Fruit fly (Drosophila melanogaster) whole organism, embryonic: ENCODE results near the gene CG32298.

Source experiments
- Abd-B ChIP-seq: fragments of 200-800 bp; sonication (Bioruptor generic); optimal IDR thresholded peaks from 2 replicates; lab custom pipeline; 2018; ENCODE audit warnings: missing biosample characterization, mild to moderate bottlenecking, missing genetic modification characterization, moderate library complexity
- CG11560 ChIP-seq: fragments of 200-800 bp; sonication (Bioruptor generic); IDR thresholded peaks from 3 replicates; pipeline ENCODE4 v1.3.6; 2022; ENCODE audit warnings: missing biosample characterization, missing genetic modification characterization
- CG11695 ChIP-seq: fragments of 200-800 bp; sonication (Bioruptor generic); IDR thresholded peaks from 3 replicates; pipeline ENCODE4 v1.3.6; 2022; ENCODE audit warnings: missing biosample characterization, missing genetic modification characterization
- CG11723 ChIP-seq: fragments of 200-800 bp; sonication (Bioruptor generic); optimal IDR thresholded peaks from 2 replicates; lab custom pipeline; 2017; ENCODE audit warnings: missing biosample characterization, mild to moderate bottlenecking, missing genetic modification characterization
- CG1233 ChIP-seq: fragments of 200-800 bp; sonication (Bioruptor generic); optimal IDR thresholded peaks from 4 replicates; lab custom pipeline; 2018; ENCODE audit warnings: missing biosample characterization, mild to moderate bottlenecking, missing genetic modification characterization
- CG13296 ChIP-seq: fragments of 200-800 bp; sonication (Bioruptor generic); optimal IDR thresholded peaks from 3 replicates; lab custom pipeline; 2018; ENCODE audit warnings: missing biosample characterization, mild to moderate bottlenecking, missing genetic modification characterization
- CG1647 ChIP-seq: fragments of 200-800 bp; sonication (Bioruptor generic); optimal IDR thresholded peaks from 3 replicates; lab custom pipeline; 2016; ENCODE audit warnings: missing biosample characterization, missing genetic modification characterization
- CG1792 ChIP-seq: fragments of 200-800 bp; sonication (Bioruptor generic); optimal IDR thresholded peaks from 2 replicates; lab custom pipeline; 2016; ENCODE audit warnings: missing biosample characterization, missing genetic modification characterization
- CG18011 ChIP-seq: fragments of 200-800 bp; sonication (Bioruptor generic); optimal IDR thresholded peaks from 2 replicates; lab custom pipeline; 2017; ENCODE audit warnings: missing biosample characterization, missing genetic modification characterization, mild to moderate bottlenecking, moderate library complexity, missing genotype
- CG3163 ChIP-seq: fragments of 200-800 bp; sonication (Bioruptor generic); optimal IDR thresholded peaks from 3 replicates; lab custom pipeline; 2016; ENCODE audit warnings: missing biosample characterization, missing genetic modification characterization
- CG32532 ChIP-seq: fragments of 200-800 bp; sonication (Bioruptor generic); IDR thresholded peaks from 2 replicates; pipeline ENCODE4 v1.3.6; 2022; ENCODE audit warnings: missing biosample characterization, missing genetic modification characterization
- CG3281 ChIP-seq: fragments of 200-800 bp; sonication (Bioruptor generic); optimal IDR thresholded peaks from 3 replicates; lab custom pipeline; 2017; ENCODE audit warnings: missing biosample characterization, mild to moderate bottlenecking, missing genetic modification characterization
- CG34376 ChIP-seq: fragments of 200-800 bp; sonication (Bioruptor generic); optimal IDR thresholded peaks from 2 replicates; lab custom pipeline; 2018; ENCODE audit warnings: missing biosample characterization, mild to moderate bottlenecking, missing genetic modification characterization
- CG4360 ChIP-seq: fragments of 200-800 bp; sonication (Bioruptor generic); IDR thresholded peaks from 2 replicates; pipeline ENCODE4 v1.3.6; 2022; ENCODE audit warnings: missing biosample characterization, missing genetic modification characterization
- CG43689 ChIP-seq: fragments of 200-800 bp; sonication (Bioruptor generic); IDR thresholded peaks from 2 replicates; pipeline ENCODE4 v1.3.6; 2022; ENCODE audit warnings: missing biosample characterization, missing genetic modification characterization
- CG4617 ChIP-seq: fragments of 200-800 bp; sonication (Bioruptor generic); optimal IDR thresholded peaks from 3 replicates; lab custom pipeline; 2016; ENCODE audit warnings: missing biosample characterization, missing genetic modification characterization, borderline replicate concordance
- CG5245 ChIP-seq: fragments of 200-800 bp; sonication (Bioruptor generic); optimal IDR thresholded peaks from 3 replicates; lab custom pipeline; 2016; ENCODE audit warnings: missing biosample characterization, missing genetic modification characterization
- CG9932 ChIP-seq: fragments of 200-800 bp; sonication (Bioruptor generic); IDR thresholded peaks from 2 replicates; pipeline ENCODE4 v1.3.6; 2022; ENCODE audit warnings: missing biosample characterization, missing genetic modification characterization
- CrebB ChIP-seq: fragments of 200-800 bp; sonication (Bioruptor generic); optimal IDR thresholded peaks from 3 replicates; lab custom pipeline; 2018; ENCODE audit warnings: missing biosample characterization, mild to moderate bottlenecking, missing genetic modification characterization
- Dbx ChIP-seq: fragments of 200-800 bp; sonication (Bioruptor generic); IDR thresholded peaks from 3 replicates; pipeline ENCODE4 v1.3.6; 2022; ENCODE audit warnings: missing biosample characterization, missing genetic modification characterization
- Deaf1 ChIP-seq: fragments of 200-800 bp; optimal IDR thresholded peaks from 3 replicates; lab custom pipeline; 2019; ENCODE audit warnings: missing biosample characterization, mild to moderate bottlenecking, missing genetic modification characterization, moderate library complexity
- Doc2 ChIP-seq: fragments of 200-800 bp; sonication (Bioruptor generic); IDR thresholded peaks from 2 replicates; pipeline ENCODE4 v1.3.6; 2022; ENCODE audit warnings: missing biosample characterization, missing genetic modification characterization
- Gsc ChIP-seq: fragments of 200-800 bp; sonication (Bioruptor generic); IDR thresholded peaks from 2 replicates; pipeline ENCODE4 v1.3.6; 2022; ENCODE audit warnings: missing biosample characterization, missing genetic modification characterization
- Gug ChIP-seq: fragments of 200-800 bp; sonication (Bioruptor generic); IDR thresholded peaks from 4 replicates; pipeline ENCODE4 v1.3.6; 2022; ENCODE audit warnings: missing biosample characterization, missing genetic modification characterization
- HHEX ChIP-seq: fragments of 200-800 bp; sonication (Bioruptor generic); optimal IDR thresholded peaks from 3 replicates; lab custom pipeline; 2017; ENCODE audit warnings: missing biosample characterization, mild to moderate bottlenecking, missing genetic modification characterization, missing genetic modification reagents
- HLHmδ ChIP-seq: fragments of 200-800 bp; sonication (Bioruptor generic); optimal IDR thresholded peaks from 2 replicates; lab custom pipeline; 2018; ENCODE audit warnings: missing biosample characterization, mild to moderate bottlenecking, missing genetic modification characterization, moderate library complexity
- Hr39 ChIP-seq: fragments of >200 bp; optimal IDR thresholded peaks from 2 replicates; lab custom pipeline; 2017
- Hr51 ChIP-seq, 2 experiments: fragments of 200-800 bp; sonication (Bioruptor generic); optimal IDR thresholded peaks; 2 replicates in 1 of 2; 3 replicates in 1 of 2; lab custom pipeline; 2016 to 2018; ENCODE audit warnings: missing biosample characterization in 2 of 2, missing genetic modification characterization in 2 of 2, mild to moderate bottlenecking in 1 of 2, moderate library complexity in 1 of 2
- Lhr ChIP-seq: fragments of 200-800 bp; sonication (Bioruptor generic); optimal IDR thresholded peaks from 3 replicates; lab custom pipeline; 2017; ENCODE audit warnings: mild to moderate bottlenecking, missing biosample characterization, missing genetic modification reagents, missing genetic modification characterization
- MESR4 ChIP-seq: fragments of 200-800 bp; sonication (Bioruptor generic); optimal IDR thresholded peaks from 2 replicates; lab custom pipeline; 2018; ENCODE audit warnings: missing biosample characterization, mild to moderate bottlenecking, missing genetic modification characterization, moderate library complexity
- Meics ChIP-seq: fragments of 200-800 bp; sonication (Bioruptor generic); optimal IDR thresholded peaks from 2 replicates; lab custom pipeline; 2017; ENCODE audit warnings: missing biosample characterization, mild to moderate bottlenecking, missing genetic modification characterization
- Mes4 ChIP-seq: fragments of 200-800 bp; sonication (Bioruptor generic); optimal IDR thresholded peaks from 2 replicates; lab custom pipeline; 2016; ENCODE audit warnings: missing biosample characterization, missing genetic modification characterization
- Myb ChIP-seq: fragments of 200-800 bp; sonication (Bioruptor generic); optimal IDR thresholded peaks from 2 replicates; lab custom pipeline; 2016; ENCODE audit warnings: missing biosample characterization, missing genetic modification characterization
- Opbp ChIP-seq: fragments of 200-800 bp; sonication (Bioruptor generic); IDR thresholded peaks from 3 replicates; pipeline ENCODE4 v1.3.6; 2022; ENCODE audit warnings: missing biosample characterization, missing genetic modification characterization; ENCODE audit not compliant: partially characterized antibody
- Rfx ChIP-seq: fragments of 200-800 bp; sonication (Bioruptor generic); IDR thresholded peaks from 2 replicates; pipeline ENCODE4 v1.3.6; 2022; ENCODE audit warnings: missing biosample characterization, missing genetic modification characterization
- Taf1 ChIP-seq: fragments of 200-800 bp; sonication (Bioruptor generic); IDR thresholded peaks from 2 replicates; pipeline ENCODE4 v1.3.6; 2022; ENCODE audit warnings: missing biosample characterization, missing genetic modification characterization
- Xbp1 ChIP-seq: fragments of 200-800 bp; sonication (Bioruptor generic); optimal IDR thresholded peaks from 3 replicates; lab custom pipeline; 2016; ENCODE audit warnings: missing biosample characterization, mild to moderate bottlenecking, missing genetic modification characterization
- amos ChIP-seq: fragments of 200-800 bp; sonication (Bioruptor generic); IDR thresholded peaks from 2 replicates; pipeline ENCODE4 v1.3.6; 2022; ENCODE audit warnings: missing biosample characterization, missing genetic modification characterization; ENCODE audit not compliant: partially characterized antibody
- bsh ChIP-seq, 2 experiments: fragments of 200-800 bp; sonication (Bioruptor generic); optimal IDR thresholded peaks; 2 replicates each; lab custom pipeline; 2017 to 2018; ENCODE audit warnings: mild to moderate bottlenecking in 2 of 2, missing biosample characterization in 2 of 2, missing genetic modification characterization in 2 of 2, moderate library complexity in 1 of 2
- caup ChIP-seq: fragments of 200-800 bp; sonication (Bioruptor generic); optimal IDR thresholded peaks from 3 replicates; lab custom pipeline; 2017; ENCODE audit warnings: missing biosample characterization, mild to moderate bottlenecking, missing genetic modification characterization, moderate library complexity; ENCODE audit not compliant: severe bottlenecking
- lmd ChIP-seq: fragments of 200-800 bp; sonication (Bioruptor generic); IDR thresholded peaks from 2 replicates; pipeline ENCODE4 v1.3.6; 2022; ENCODE audit warnings: missing biosample characterization, missing genetic modification characterization
- lola ChIP-seq, 3 experiments: fragments of >200 bp in 2 of 3; fragments of 200-800 bp in 1 of 3; sonication (Bioruptor generic) in 1 of 3; optimal IDR thresholded peaks; 2 replicates each; lab custom pipeline; 2017 to 2019; ENCODE audit warnings: missing biosample characterization in 3 of 3, missing genetic modification characterization in 3 of 3, mild to moderate bottlenecking in 1 of 3, moderate library complexity in 1 of 3
- mirr ChIP-seq: fragments of 200-800 bp; sonication (Bioruptor generic); optimal IDR thresholded peaks from 3 replicates; lab custom pipeline; 2018; ENCODE audit warnings: missing biosample characterization, mild to moderate bottlenecking, missing genetic modification characterization
- onecut ChIP-seq: fragments of 200-800 bp; sonication (Bioruptor generic); IDR thresholded peaks from 2 replicates; pipeline ENCODE4 v1.3.6; 2022; ENCODE audit warnings: missing biosample characterization, missing genetic modification characterization
- peb ChIP-seq: fragments of 200-800 bp; sonication (Bioruptor generic); IDR thresholded peaks from 2 replicates; pipeline ENCODE4 v1.3.6; 2022; ENCODE audit warnings: missing biosample characterization, missing genetic modification characterization
- sna ChIP-seq: fragments of 200-800 bp; sonication (Bioruptor generic); IDR thresholded peaks from 2 replicates; pipeline ENCODE4 v1.3.6; 2022; ENCODE audit warnings: missing biosample characterization, missing genetic modification characterization; ENCODE audit not compliant: partially characterized antibody
- sqz ChIP-seq: fragments of 200-800 bp; sonication (Bioruptor generic); optimal IDR thresholded peaks from 3 replicates; lab custom pipeline; 2018; ENCODE audit warnings: missing biosample characterization, mild to moderate bottlenecking, missing genetic modification characterization
- tup ChIP-seq: fragments of 200-800 bp; sonication (Bioruptor generic); optimal IDR thresholded peaks from 2 replicates; lab custom pipeline; 2016; ENCODE audit warnings: missing biosample characterization, mild to moderate bottlenecking, missing genetic modification characterization, moderate library complexity
- tx ChIP-seq: fragments of 200-800 bp; sonication (Bioruptor generic); optimal IDR thresholded peaks from 2 replicates; lab custom pipeline; 2016; ENCODE audit warnings: missing biosample characterization, missing genetic modification characterization
- vfl ChIP-seq: fragments of 200-800 bp; sonication (Bioruptor generic); optimal IDR thresholded peaks from 2 replicates; lab custom pipeline; 2016; ENCODE audit warnings: missing biosample characterization, missing genetic modification characterization

Gene CG32298

dm6 chr3L:2418769-2419168 lies 28.0 kb upstream of the CG32298 start (continued):
- peak; percentile 50 for TF ChIP-seq Mes4 (GFP tag; lab: Kevin White, UChicago)
- TF ChIP-seq CG3281 = peak; percentile 90
- peak; percentile 83 for TF ChIP-seq Gug (GFP tag; lab: Robert Waterston, UW)
- TF ChIP-seq Taf1 (GFP tag; lab: Robert Waterston, UW) = peak; percentile 40
- peak; percentile 69 for TF ChIP-seq CG43689 (GFP tag; lab: Robert Waterston, UW)
- peak; percentile 23 for TF ChIP-seq tup (GFP tag; lab: Kevin White, UChicago)
- TF ChIP-seq Rfx (GFP tag; lab: Robert Waterston, UW) = peak; percentile 89
- peak; percentile 52 for TF ChIP-seq CG34376
- TF ChIP-seq CG18011 (GFP tag; lab: Kevin White, UChicago) = peak; percentile 27
- TF ChIP-seq Abd-B = peak; percentile 29
- TF ChIP-seq Xbp1 (GFP tag; lab: Kevin White, UChicago) = peak; percentile 68
- peak; percentile 90 for TF ChIP-seq CG32532 (GFP tag; lab: Robert Waterston, UW)
- peak; percentile 83 for TF ChIP-seq Dbx (GFP tag; lab: Robert Waterston, UW)
- peak; percentile 30 for TF ChIP-seq CrebB (tag; lab: Kevin White, UChicago)
- TF ChIP-seq mirr (GFP tag; lab: Kevin White, UChicago) = no peak
- TF ChIP-seq tx (GFP tag; lab: Kevin White, UChicago) = peak; percentile 41
- TF ChIP-seq CG11723 (GFP tag; lab: Kevin White, UChicago) = peak; percentile 9
- TF ChIP-seq CG5245 = peak; percentile 87
- peak; percentile 87 for TF ChIP-seq caup (GFP tag; lab: Kevin White, UChicago)
- peak; percentile 29 for TF ChIP-seq Myb (GFP tag; lab: Kevin White, UChicago)
- peak; percentile 82 for TF ChIP-seq CG1792 (GFP tag; lab: Kevin White, UChicago)
- TF ChIP-seq lmd (GFP tag; lab: Robert Waterston, UW) = peak; percentile 90
- TF ChIP-seq Doc2 (GFP tag; lab: Robert Waterston, UW) = no peak
- no peak for TF ChIP-seq HLHmδ
- peak; percentile 92 for TF ChIP-seq CG11695 (GFP tag; lab: Robert Waterston, UW)
- TF ChIP-seq CG4360 (GFP tag; lab: Robert Waterston, UW) = peak; percentile 64
- no peak for TF ChIP-seq Opbp
- no peak for TF ChIP-seq amos (GFP tag; lab: Robert Waterston, UW)
- TF ChIP-seq Deaf1 (tag; lab: Kevin White, UChicago) = peak; percentile 73
- peak in 1 of 3 experiments; percentile 53 for TF ChIP-seq lola (GFP tag; optimal IDR thresholded peaks at IDR 0.05; lab: Kevin White, UChicago)
- peak; percentile 81 for TF ChIP-seq CG1233 (GFP tag; lab: Kevin White, UChicago)
- TF ChIP-seq Gsc (GFP tag; lab: Robert Waterston, UW) = peak; percentile 52
- no peak for TF ChIP-seq Lhr
- peak; percentile 68; the same call in 2 of the 3 replicates for TF ChIP-seq CG11560 (tag; lab: Robert Waterston, UW)
- TF ChIP-seq CG4617 (GFP tag; lab: Kevin White, UChicago) = peak; percentile 12
- TF ChIP-seq sqz = peak; percentile 80
- no peak for TF ChIP-seq CG3163 (GFP tag; lab: Kevin White, UChicago)
- peak; percentile 89 for TF ChIP-seq CG1647 (GFP tag; lab: Kevin White, UChicago)
- peak; percentile 49 to 72 for TF ChIP-seq Hr51 (GFP tag; optimal IDR thresholded peaks at IDR 0.05; lab: Kevin White, UChicago)
- TF ChIP-seq Hr39 = no peak
- TF ChIP-seq vfl = peak; percentile 7
- peak; percentile 84 for TF ChIP-seq CG9932
- no peak for TF ChIP-seq sna
- peak; percentile 89 for TF ChIP-seq HHEX (GFP tag; lab: Kevin White, UChicago)
- TF ChIP-seq Meics (GFP tag; lab: Kevin White, UChicago) = peak; percentile 90
- TF ChIP-seq MESR4 = no peak
- TF ChIP-seq bsh (GFP tag; optimal IDR thresholded peaks at IDR 0.05; lab: Kevin White, UChicago) = peak; percentile 39 to 84
- peak; percentile 71 for TF ChIP-seq onecut (GFP tag; lab: Robert Waterston, UW)
- no peak for TF ChIP-seq peb (GFP tag; lab: Robert Waterston, UW)
- peak; percentile 69 for TF ChIP-seq CG13296 (GFP tag; lab: Kevin White, UChicago)
